Worm (Caenorhabditis elegans): ENCODE data around the gene Y47D7A.13.

Y47D7A.13 gene

DNA sequence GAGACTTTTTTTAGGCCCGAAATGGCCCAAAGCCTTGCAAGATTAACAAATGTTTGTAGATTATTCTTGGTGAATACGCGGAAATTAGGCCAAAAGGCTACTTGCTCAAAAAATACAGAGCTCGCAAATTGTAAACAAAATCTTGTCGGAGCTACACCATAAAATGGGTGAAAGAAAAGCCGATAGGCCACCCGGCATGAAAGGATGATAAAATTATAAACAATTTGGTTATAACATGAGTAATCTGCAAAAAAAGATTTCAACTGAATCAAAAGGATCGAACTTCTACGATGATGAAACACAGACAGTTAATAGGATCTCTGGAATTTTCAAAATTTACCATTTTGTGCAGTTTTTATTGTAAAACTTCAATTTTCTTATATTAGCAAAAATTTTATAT is 37.6 kb downstream of the Y47D7A.13 start:
- TF ChIP-seq unc-55 (GFP tag; optimal IDR thresholded peaks at IDR 0.05) = no peak
- no peak for TF ChIP-seq fos-1 (tag; optimal IDR thresholded peaks at IDR 0.05)
- no peak for TF ChIP-seq ztf-1 (GFP tag; conservative IDR thresholded peaks at IDR 0.05)
- no peak for TF ChIP-seq nhr-129 (tag; optimal IDR thresholded peaks at IDR 0.05)
- no peak for TF ChIP-seq nhr-10 (tag; optimal IDR thresholded peaks at IDR 0.05)
- TF ChIP-seq nhr-23 (tag; optimal IDR thresholded peaks at IDR 0.05) = no peak
- TF ChIP-seq ama-1 (optimal IDR thresholded peaks at IDR 0.05) = no peak
- no peak for TF ChIP-seq lsy-2 (tag; optimal IDR thresholded peaks at IDR 0.05)
- no peak for TF ChIP-seq C34F6.9 (tag; optimal IDR thresholded peaks at IDR 0.05)
- TF ChIP-seq egl-27 (tag; optimal IDR thresholded peaks at IDR 0.05) = no peak

DNA sequence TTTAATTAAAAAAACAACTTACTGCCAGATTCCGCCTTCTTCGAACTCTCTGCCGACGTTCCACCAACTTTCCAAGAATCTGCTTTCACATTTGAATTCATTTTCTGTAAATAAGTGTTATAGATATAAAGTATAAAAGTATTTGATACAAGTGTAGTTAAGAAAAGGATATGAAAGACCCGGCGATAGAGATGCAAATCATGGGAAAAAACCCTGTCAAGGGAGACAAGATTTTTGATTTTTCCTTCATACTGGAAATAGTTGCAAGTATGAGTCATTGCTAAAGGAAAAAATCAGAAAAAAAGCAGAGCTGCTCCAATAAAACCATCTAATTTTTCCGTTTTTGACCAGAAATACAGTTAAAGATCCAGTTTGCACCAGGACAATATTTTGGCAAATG is 39.5 kb downstream of the Y47D7A.13 start, which contains the start of gene F13A2.3:
F13A2.3 (minus strand) TSS at position 101 of the 400 bp plus-strand sequence.
- TF ChIP-seq ztf-4 (tag; optimal IDR thresholded peaks at IDR 0.05) (no peak), mab-5 (tag; optimal IDR thresholded peaks at IDR 0.05) (no peak), crh-2 (tag; optimal IDR thresholded peaks at IDR 0.05) (no peak), mbf-1 (tag; optimal IDR thresholded peaks at IDR 0.05) (no peak), nhr-11 (tag; optimal IDR thresholded peaks at IDR 0.05) (no peak), mdl-1 (tag; optimal IDR thresholded peaks at IDR 0.05) (no peak), C34F6.9 (tag; optimal IDR thresholded peaks at IDR 0.05) (no peak), peb-1 (tag; optimal IDR thresholded peaks at IDR 0.05) (no peak), nhr-12 (tag; optimal IDR thresholded peaks at IDR 0.05) (no peak), lin-13 (GFP tag; optimal IDR thresholded peaks at IDR 0.05) (no peak), unc-55 (GFP tag; optimal IDR thresholded peaks at IDR 0.05) (no peak)

DNA sequence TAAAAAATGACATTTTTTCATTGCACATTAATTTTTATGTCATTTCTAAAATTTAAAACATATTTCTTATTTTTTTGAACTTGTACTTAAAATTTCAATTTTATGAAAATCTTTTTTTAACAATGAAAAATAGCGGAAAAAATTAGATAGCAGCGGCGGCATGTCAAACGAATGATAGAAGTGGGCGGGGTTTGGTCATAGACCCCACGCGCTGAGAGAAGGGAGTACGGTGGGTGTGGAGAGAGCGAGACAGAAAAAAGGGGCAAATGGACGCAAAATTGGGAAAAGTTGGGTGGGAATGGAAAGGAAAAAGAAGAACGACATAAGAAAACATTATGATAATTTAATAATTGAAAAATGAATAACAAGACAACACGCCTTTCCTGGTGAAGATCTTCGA is 47.8 kb downstream of the Y47D7A.13 start:
- TF ChIP-seq nhr-25 (tag; optimal IDR thresholded peaks at IDR 0.05) (no peak), lin-39 (tag; optimal IDR thresholded peaks at IDR 0.05) (no peak), elt-3 (tag; optimal IDR thresholded peaks at IDR 0.05) (no peak), zag-1 (tag; optimal IDR thresholded peaks at IDR 0.05) (no peak), mdl-1 (tag; optimal IDR thresholded peaks at IDR 0.05) (no peak)

DNA sequence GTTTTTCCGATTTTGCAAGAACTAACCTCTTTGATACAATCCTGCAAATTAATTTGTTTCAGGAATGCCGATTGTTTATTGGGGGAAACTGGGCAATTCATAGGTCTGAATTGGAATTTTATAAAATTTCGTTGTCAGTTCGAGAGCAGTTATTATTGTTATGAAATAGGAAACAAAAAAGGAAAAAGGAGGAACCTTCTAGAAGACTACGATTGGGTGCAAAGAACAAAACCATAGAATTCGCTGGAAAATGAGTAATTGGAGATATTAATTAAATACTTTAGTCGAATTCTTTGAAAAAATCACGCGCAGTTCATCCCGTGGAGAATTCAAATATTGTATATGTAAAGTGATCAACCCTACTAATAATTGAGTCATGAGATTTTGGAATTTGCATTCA is 48.3 kb downstream of the Y47D7A.13 start, which contains the start of gene F13A2.9:
F13A2.9 (minus strand) TSS at position 101 of the 400 bp plus-strand sequence.
- no peak for TF ChIP-seq ceh-82 (tag; optimal IDR thresholded peaks at IDR 0.05)
- no peak for TF ChIP-seq ama-1 (optimal IDR thresholded peaks at IDR 0.05)

DNA sequence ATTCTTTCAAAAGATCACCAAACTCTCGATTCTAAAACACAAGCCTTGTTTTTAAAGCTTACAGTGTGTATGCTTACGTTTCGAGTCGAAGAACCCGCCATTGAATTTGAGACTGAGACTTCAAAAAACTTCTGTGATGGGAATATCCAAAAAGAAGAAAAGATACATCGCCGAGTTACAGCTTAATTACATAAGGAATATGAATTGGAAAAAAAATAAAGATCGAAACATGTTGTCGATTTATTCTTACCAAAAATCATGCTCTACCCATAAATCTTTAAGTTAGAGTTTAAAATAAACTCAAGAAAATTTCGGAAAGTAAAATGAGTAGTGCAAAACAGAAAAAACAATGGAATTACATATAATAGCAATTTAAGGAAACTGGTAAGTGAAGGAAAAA is 49.6 kb downstream of the Y47D7A.13 start, which contains the start of gene F13A2.10:
F13A2.10 (minus strand) TSS at position 101 of the 400 bp plus-strand sequence.
- TF ChIP-seq nhr-6 (tag; optimal IDR thresholded peaks at IDR 0.05) (no peak), R02D3.7 (tag; optimal IDR thresholded peaks at IDR 0.05) (no peak), aly-2 (tag; optimal IDR thresholded peaks at IDR 0.05) (no peak), ztf-1 (GFP tag; conservative IDR thresholded peaks at IDR 0.05) (no peak), ztf-4 (tag; optimal IDR thresholded peaks at IDR 0.05) (no peak)
